Worm (Caenorhabditis elegans) whole organism, L4 larva: ENCODE results near the gene csq-1.

Experiments
- daf-19 ChIP-seq: fragments of 200-800 bp; sonication (Bioruptor generic); conservative IDR thresholded peaks from 2 replicates; pipeline ENCODE4 v1.3.6; 2022; ENCODE audit warnings: missing genetic modification characterization, missing compliant biosample characterization
- hlh-30 ChIP-seq: sonication (generic microtip); optimal IDR thresholded peaks from 2 replicates; lab custom pipeline; 2017; ENCODE audit warnings: antibody characterized with exemption, mild to moderate bottlenecking, missing genetic modification characterization, missing compliant biosample characterization; ENCODE audit not compliant: insufficient read depth
- lsy-2 ChIP-seq, 2 experiments: fragments of 150-350 bp in 1 of 2; sonication (generic microtip) in 1 of 2; optimal IDR thresholded peaks; 2 replicates each; lab custom pipeline; 2014 to 2017; ENCODE audit warnings: missing biosample characterization in 2 of 2, missing genetic modification characterization in 2 of 2
- nhr-11 ChIP-seq: fragments of 150-350 bp; optimal IDR thresholded peaks from 2 replicates; lab custom pipeline; 2014; ENCODE audit warnings: missing biosample characterization, missing genetic modification characterization
- nhr-111 ChIP-seq: fragments of 200-800 bp; sonication (Bioruptor generic); optimal IDR thresholded peaks from 2 replicates; lab custom pipeline; 2018; ENCODE audit warnings: mild to moderate bottlenecking, missing genetic modification characterization, missing compliant biosample characterization
- nhr-28 ChIP-seq: fragments of 150-350 bp; optimal IDR thresholded peaks from 2 replicates; lab custom pipeline; 2014; ENCODE audit warnings: missing biosample characterization, missing genetic modification characterization
- snpc-4 ChIP-seq: fragments of 150-350 bp; optimal IDR thresholded peaks from 2 replicates; lab custom pipeline; 2014; ENCODE audit warnings: missing biosample characterization, missing genetic modification characterization
- unc-130 ChIP-seq: sonication (generic microtip); optimal IDR thresholded peaks from 2 replicates; lab custom pipeline; 2016; ENCODE audit warnings: missing genetic modification reagents, missing genetic modification characterization, missing compliant biosample characterization
- zfp-2 ChIP-seq: sonication (generic microtip); optimal IDR thresholded peaks from 2 replicates; lab custom pipeline; 2016; ENCODE audit warnings: mild to moderate bottlenecking, missing genetic modification characterization, missing compliant biosample characterization

ce11 chrX:14680474-14680873, 4.2 kb upstream of the csq-1 start:
- TF ChIP-seq hlh-30 (no peak), snpc-4 (peak; percentile 52), daf-19 (GFP tag; lab: Robert Waterston, UW) (no peak), zfp-2 (tag; lab: Kevin White, UChicago) (no peak), nhr-11 (tag; lab: Kevin White, UChicago) (no peak), unc-130 (no peak), nhr-28 (tag; lab: Kevin White, UChicago) (no peak), lsy-2 (tag; optimal IDR thresholded peaks at IDR 0.05; lab: Kevin White, UChicago) (no peak), nhr-111 (GFP tag; lab: Kevin White, UChicago) (no peak)
